Worm (Caenorhabditis elegans) whole organism, L3 larva: ENCODE measurements around the gene T19C4.5.
A peak's percentile ranks its signal among the peaks of the same experiment; 100 is the strongest.

Source experiments
- fkh-10 ChIP-seq: sonication (generic microtip); optimal IDR thresholded peaks from 2 replicates; lab custom pipeline; 2017; ENCODE audit warnings: missing biosample characterization, missing genetic modification reagents, missing genetic modification characterization
- lin-39 ChIP-seq: fragments of 150-350 bp; optimal IDR thresholded peaks from 2 replicates; lab custom pipeline; 2018; ENCODE audit warnings: missing biosample characterization, missing genetic modification reagents, missing genetic modification characterization
- nhr-77 ChIP-seq: fragments of 150-350 bp; optimal IDR thresholded peaks from 2 replicates; lab custom pipeline; 2014; ENCODE audit warnings: missing biosample characterization, missing genetic modification characterization
- pqm-1 ChIP-seq: fragments of 150-350 bp; optimal IDR thresholded peaks from 2 replicates; lab custom pipeline; 2017; ENCODE audit warnings: missing biosample characterization, missing genetic modification characterization, inconsistent platforms
- snpc-4 ChIP-seq: fragments of 150-350 bp; optimal IDR thresholded peaks from 2 replicates; lab custom pipeline; 2014; ENCODE audit warnings: missing biosample characterization, missing genetic modification characterization
- unc-39 ChIP-seq: sonication (generic microtip); optimal IDR thresholded peaks from 4 replicates; lab custom pipeline; 2017; ENCODE audit warnings: missing biosample characterization, missing genetic modification characterization
- zag-1 ChIP-seq: fragments of 150-350 bp; optimal IDR thresholded peaks from 2 replicates; lab custom pipeline; 2014; ENCODE audit warnings: missing biosample characterization, missing genetic modification characterization
- ztf-11 ChIP-seq: fragments of 150-350 bp; optimal IDR thresholded peaks from 2 replicates; lab custom pipeline; 2014; ENCODE audit warnings: missing biosample characterization, missing genetic modification characterization

- TF ChIP-seq ztf-11 (no peak), pqm-1 (no peak), zag-1 (no peak), fkh-10 (GFP tag; lab: Kevin White, UChicago) (no peak), unc-39 (tag; lab: Kevin White, UChicago) (no peak), lin-39 (tag; lab: Kevin White, UChicago) (no peak), snpc-4 (tag; lab: Kevin White, UChicago) (peak; percentile 4), nhr-77 (no peak)
Observed at ce11 chrV:11140326-11140725, 31.7 kb upstream of the T19C4.5 start.
